Fruit fly (Drosophila melanogaster): ENCODE results near the gene CheA84a.
A peak's percentile ranks its signal among the peaks of the same experiment; 100 is the strongest.

CheA84a gene

dm6 chr3R:8158328-8158727 is 46.3 kb downstream of the CheA84a start:
- TF ChIP-seq Rfx (GFP tag; IDR thresholded peaks at IDR 0.05) (no peak), org-1 (GFP tag; optimal IDR thresholded peaks at IDR 0.05) (no peak), Awh (GFP tag; IDR thresholded peaks at IDR 0.05) (peak; percentile 88), oc (tag; optimal IDR thresholded peaks at IDR 0.05) (peak; percentile 57), abd-A (tag; optimal IDR thresholded peaks at IDR 0.05) (peak; percentile 1)

dm6 chr3R:8157247-8157646 is 47.4 kb downstream of the CheA84a start:
- TF ChIP-seq HLH4C (GFP tag; IDR thresholded peaks at IDR 0.05; ENCODE audit: partially characterized antibody), result no peak
- peak; percentile 19 for TF ChIP-seq Ets65A (GFP tag)
- no peak for TF ChIP-seq CG12219 (GFP tag; optimal IDR thresholded peaks at IDR 0.05)
- TF ChIP-seq crol (GFP tag; IDR thresholded peaks at IDR 0.05), result peak; percentile 63
- TF ChIP-seq CG4360 (GFP tag; IDR thresholded peaks at IDR 0.05), result no peak
- 0 out of 2 replicates have a peak, but pooled peaks have one; percentile 4 for TF ChIP-seq slbo (GFP tag; IDR thresholded peaks at IDR 0.05)

DNA sequence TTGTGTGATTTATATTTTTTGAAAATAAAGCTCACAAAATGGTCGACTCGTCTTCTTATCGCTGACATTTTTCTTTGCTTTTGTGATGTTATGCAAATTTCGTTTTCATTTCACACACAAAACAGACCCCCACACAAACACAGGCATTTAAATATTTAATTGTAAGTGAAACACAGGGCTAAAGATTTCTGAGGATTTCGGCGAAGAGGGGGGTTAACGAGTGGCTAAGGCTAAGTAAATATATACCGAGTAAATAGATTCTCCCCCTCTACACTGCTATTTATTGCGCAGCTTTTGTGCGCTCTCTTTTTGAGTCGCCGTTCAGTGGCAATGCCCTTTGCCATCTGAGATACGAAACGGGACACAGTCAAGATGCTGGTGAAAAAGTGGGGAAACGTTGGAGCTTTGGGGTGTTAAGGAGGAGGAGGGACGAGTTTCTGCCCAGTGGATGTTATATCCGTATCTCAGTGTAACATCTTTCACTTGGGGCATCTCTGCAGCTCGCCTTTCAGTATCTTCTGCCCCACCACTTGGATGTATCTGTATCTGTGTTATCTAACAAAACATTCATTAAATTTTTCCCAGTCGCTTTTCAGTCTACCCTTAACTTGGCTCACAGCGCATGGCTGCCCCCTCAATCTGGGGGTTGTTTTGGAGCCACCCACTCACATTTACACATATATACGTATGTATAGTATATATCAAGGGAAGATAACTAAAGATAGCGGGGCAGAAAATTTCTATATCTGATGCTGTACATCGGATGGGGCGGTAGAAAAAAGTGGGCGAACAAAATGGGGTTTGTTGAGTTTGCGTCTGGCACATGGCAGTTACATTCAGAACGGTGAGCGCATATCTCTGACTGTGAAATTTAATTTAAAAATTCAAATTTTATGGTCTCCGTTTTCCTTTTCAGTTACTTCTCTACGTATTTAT is 48.6 kb downstream of the CheA84a start:
- TF ChIP-seq Dref (GFP tag; IDR thresholded peaks at IDR 0.05) (no peak), CG7963 (GFP tag; IDR thresholded peaks at IDR 0.05; ENCODE audit: partially characterized antibody) (no peak), CG3726 (GFP tag; IDR thresholded peaks at IDR 0.05) (no peak), CG3407 (GFP tag; optimal IDR thresholded peaks at IDR 0.05) (peak; percentile 59), CG9727 (GFP tag; optimal IDR thresholded peaks at IDR 0.05) (no peak), h (optimal IDR thresholded peaks at IDR 0.05) (no peak), vvl (GFP tag; IDR thresholded peaks at IDR 0.05) (peak; percentile 52; the same call in 1 of the 2 replicates), mirr (GFP tag; optimal IDR thresholded peaks at IDR 0.05) (no peak), CG10431 (GFP tag; optimal IDR thresholded peaks at IDR 0.05) (peak; percentile 2), CG4820 (GFP tag; optimal IDR thresholded peaks at IDR 0.05) (no peak), Six4 (GFP tag; optimal IDR thresholded peaks at IDR 0.05) (no peak), ATbp (GFP tag; optimal IDR thresholded peaks at IDR 0.05) (peak; percentile 47), Xrp1 (GFP tag; IDR thresholded peaks at IDR 0.05) (peak; percentile 40; the same call in 1 of the 2 replicates), dmrt11E (tag; optimal IDR thresholded peaks at IDR 0.05) (peak; percentile 41), CG9817 (tag; optimal IDR thresholded peaks at IDR 0.05) (peak; percentile 6), cwo (GFP tag; optimal IDR thresholded peaks at IDR 0.05) (no peak), CG6813 (GFP tag; optimal IDR thresholded peaks at IDR 0.05) (peak; percentile 26), usp (GFP tag; optimal IDR thresholded peaks at IDR 0.05) (no peak), seq (GFP tag; IDR thresholded peaks at IDR 0.05) (no peak), Doc3 (GFP tag; IDR thresholded peaks at IDR 0.05; ENCODE audit: partially characterized antibody) (no peak), Sox102F (GFP tag; optimal IDR thresholded peaks at IDR 0.05) (peak; percentile 40), ap (GFP tag; IDR thresholded peaks at IDR 0.05) (no peak), CoRest (tag; optimal IDR thresholded peaks at IDR 0.05) (peak; percentile 11), bab2 (GFP tag; optimal IDR thresholded peaks at IDR 0.05) (peak; percentile 24), CG6175 (GFP tag; IDR thresholded peaks at IDR 0.05) (no peak), exex (tag; optimal IDR thresholded peaks at IDR 0.05) (no peak), mam (GFP tag; optimal IDR thresholded peaks at IDR 0.05) (no peak), gem (tag; optimal IDR thresholded peaks at IDR 0.05) (peak; percentile 49), nerfin-1 (tag; optimal IDR thresholded peaks at IDR 0.05) (peak; percentile 16), Hmr (GFP tag; optimal IDR thresholded peaks at IDR 0.05) (peak; percentile 29), sens-2 (GFP tag; IDR thresholded peaks at IDR 0.05) (no peak), sens (GFP tag) (peak; percentile 64), Med (GFP tag) (peak; percentile 59), CG2678 (tag; optimal IDR thresholded peaks at IDR 0.05) (peak; percentile 31), CG14710 (tag; optimal IDR thresholded peaks at IDR 0.05) (peak; percentile 2)
